Fruit fly (Drosophila melanogaster) Kc167 (cell line): Measurements from ENCODE around the gene CG32425.

Experiments
- Myc ChIP-seq: fragments of >200 bp; optimal IDR thresholded peaks from 2 replicates; lab custom pipeline; 2017; ENCODE audit warnings: missing external identifiers
- Sin3A ChIP-seq: fragments of >200 bp; optimal IDR thresholded peaks from 2 replicates; lab custom pipeline; 2018; ENCODE audit warnings: missing external identifiers
- h ChIP-seq: fragments of >200 bp; optimal IDR thresholded peaks from 3 replicates; lab custom pipeline; 2018; ENCODE audit warnings: missing external identifiers
- insv ChIP-seq: fragments of >200 bp; optimal IDR thresholded peaks from 3 replicates; lab custom pipeline; 2018; ENCODE audit warnings: missing external identifiers
- psq ChIP-seq: fragments of >200 bp; optimal IDR thresholded peaks from 2 replicates; lab custom pipeline; 2017; ENCODE audit warnings: missing external identifiers
- ttk ChIP-seq: sonication (Bioruptor generic); optimal IDR thresholded peaks from 2 replicates; lab custom pipeline; 2017; ENCODE audit warnings: missing external identifiers

CG32425 gene

DNA sequence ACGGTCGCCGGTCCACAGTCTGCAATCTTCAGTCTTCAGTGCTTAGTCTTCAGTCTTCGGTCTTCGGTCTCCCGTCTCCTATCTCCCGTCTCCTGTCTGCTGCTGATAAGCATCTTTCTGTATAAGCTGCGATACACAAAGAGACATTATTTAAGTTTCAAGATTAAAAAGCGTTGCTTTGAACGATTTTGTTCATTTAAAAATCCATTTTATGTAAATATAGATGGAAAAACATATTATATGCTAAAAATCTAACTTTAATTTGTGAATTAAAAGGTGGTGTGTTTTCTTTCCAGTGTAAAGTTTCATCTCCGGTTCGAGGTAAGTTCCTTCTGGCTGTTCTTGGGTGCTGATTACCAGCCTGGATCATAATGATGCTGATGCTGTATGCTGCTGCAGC is 52.2 kb downstream of the CG32425 start:
- no peak for TF ChIP-seq ttk (lab: Kevin White, UChicago)
- no peak for TF ChIP-seq psq (lab: Kevin White, UChicago)
- no peak for TF ChIP-seq h (lab: Kevin White, UChicago)
- no peak for TF ChIP-seq insv (lab: Kevin White, UChicago)
- TF ChIP-seq Sin3A (lab: Kevin White, UChicago) = no peak
- no peak for TF ChIP-seq Myc

DNA sequence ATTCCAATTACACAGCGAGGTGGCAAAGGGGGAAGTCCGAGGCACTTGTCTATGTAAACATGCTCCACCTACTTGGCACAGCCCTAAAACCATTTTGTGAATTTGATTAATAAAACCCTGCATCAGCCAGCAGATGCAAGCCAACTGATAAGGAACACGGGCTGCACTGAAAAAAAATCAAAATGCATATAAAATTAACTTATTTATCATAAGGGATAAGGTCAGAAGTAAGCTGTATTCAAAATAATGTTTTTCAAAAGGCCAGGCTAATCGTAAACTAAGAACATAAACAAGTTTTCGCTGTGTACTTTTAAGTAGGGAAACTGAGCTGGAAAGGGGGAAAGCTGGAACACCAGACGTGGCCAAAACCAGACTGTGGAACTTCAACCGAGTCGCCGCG is 54.7 kb downstream of the CG32425 start:
- TF ChIP-seq insv (lab: Kevin White, UChicago) (no peak), ttk (lab: Kevin White, UChicago) (no peak), Sin3A (lab: Kevin White, UChicago) (no peak), h (lab: Kevin White, UChicago) (no peak), Myc (no peak), psq (lab: Kevin White, UChicago) (no peak)

DNA sequence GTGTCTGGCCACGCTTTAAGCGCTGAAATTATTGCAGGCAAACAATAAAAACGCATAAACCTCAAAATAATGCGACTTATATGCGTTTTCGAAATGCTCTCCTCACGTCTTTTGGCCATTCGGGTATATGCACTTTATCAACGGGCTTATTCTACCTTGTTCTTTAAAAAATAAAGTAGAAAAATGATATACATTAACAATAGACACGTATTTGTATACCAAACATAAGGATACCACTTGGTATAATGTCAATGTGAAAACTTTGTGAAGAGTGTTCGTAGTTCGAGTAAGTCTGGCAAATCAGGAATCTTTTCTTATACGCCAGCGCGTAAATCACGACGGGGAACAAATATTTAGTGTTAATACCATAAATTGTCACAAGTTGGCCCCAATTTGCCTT is 59.2 kb downstream of the CG32425 start:
- TF ChIP-seq Sin3A (lab: Kevin White, UChicago) = no peak
- no peak for TF ChIP-seq psq (lab: Kevin White, UChicago)

DNA sequence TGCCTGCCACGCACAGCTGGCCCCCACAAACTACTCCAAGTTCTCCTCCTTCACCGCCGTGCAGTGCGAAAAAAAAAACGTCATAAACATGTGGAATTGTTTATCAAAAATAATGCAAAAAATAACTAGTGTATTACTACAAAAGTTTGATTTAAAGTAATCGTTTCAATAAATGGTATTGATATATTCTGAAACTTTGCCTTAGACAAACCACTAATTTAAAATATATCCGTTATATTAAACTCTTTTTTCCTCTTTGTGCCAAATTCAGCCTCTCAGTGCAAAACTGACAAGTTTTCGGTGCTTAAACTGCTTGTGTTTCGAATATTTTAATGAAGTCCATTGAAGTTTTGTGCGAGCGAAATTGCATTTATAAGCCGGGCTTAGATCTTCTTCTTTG is 59.9 kb downstream of the CG32425 start:
- TF ChIP-seq ttk (lab: Kevin White, UChicago) (no peak), Sin3A (lab: Kevin White, UChicago) (no peak), h (lab: Kevin White, UChicago) (no peak), Myc (no peak), psq (lab: Kevin White, UChicago) (no peak), insv (lab: Kevin White, UChicago) (no peak)

DNA sequence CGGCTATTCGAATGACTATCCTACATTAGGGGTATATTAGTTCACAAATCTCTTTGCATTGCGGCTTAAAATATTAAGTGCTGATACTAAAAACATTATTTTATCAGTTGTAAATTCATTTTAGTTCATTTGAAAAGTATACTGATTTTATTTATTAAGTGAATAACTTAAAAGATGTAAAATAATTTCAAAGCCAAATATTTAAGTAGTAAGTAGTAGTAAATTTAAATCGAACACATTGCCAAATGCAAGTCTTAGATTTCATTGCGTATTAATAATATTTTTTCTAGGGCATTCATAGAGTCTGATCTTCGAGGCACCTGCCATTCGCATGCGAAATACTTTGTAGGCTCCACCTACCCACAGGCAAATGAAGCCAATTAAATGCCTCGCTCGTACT is 65.5 kb downstream of the CG32425 start:
- no peak for TF ChIP-seq psq (lab: Kevin White, UChicago)
- TF ChIP-seq Myc = no peak
- TF ChIP-seq ttk (lab: Kevin White, UChicago) = no peak
- no peak for TF ChIP-seq h (lab: Kevin White, UChicago)
- no peak for TF ChIP-seq insv (lab: Kevin White, UChicago)
- TF ChIP-seq Sin3A (lab: Kevin White, UChicago) = no peak
